Worm (Caenorhabditis elegans) whole organism, L4 larva: ENCODE measurements around the gene med-1.

ENCODE experiments used
- D1046.2 ChIP-seq: fragments of 200-800 bp; sonication (Bioruptor generic); IDR thresholded peaks from 2 replicates; pipeline ENCODE4 v1.3.6; 2022; ENCODE audit warnings: missing genetic modification characterization, missing compliant biosample characterization
- F10B5.3 ChIP-seq: sonication (generic microtip); optimal IDR thresholded peaks from 2 replicates; lab custom pipeline; 2016; ENCODE audit warnings: mild to moderate bottlenecking, missing genetic modification characterization, missing compliant biosample characterization
- F49E8.2 ChIP-seq: sonication (generic microtip); optimal IDR thresholded peaks from 2 replicates; lab custom pipeline; 2016; ENCODE audit warnings: missing compliant biosample characterization, mild to moderate bottlenecking, missing genetic modification characterization, borderline replicate concordance
- R02D3.7 ChIP-seq: fragments of 150-350 bp; sonication (generic microtip); optimal IDR thresholded peaks from 3 replicates; lab custom pipeline; 2014; ENCODE audit warnings: missing biosample characterization, missing genetic modification characterization
- Y48G9A.11 ChIP-seq: fragments of 200-800 bp; sonication (Bioruptor generic); IDR thresholded peaks from 2 replicates; pipeline ENCODE4 v1.3.6; 2022; ENCODE audit warnings: missing genetic modification reagents, missing genetic modification characterization, missing compliant biosample characterization
- Y75B8A.6 ChIP-seq: fragments of 200-800 bp; sonication (Bioruptor generic); IDR thresholded peaks from 2 replicates; pipeline ENCODE4 v1.3.6; 2022; ENCODE audit warnings: missing genetic modification reagents, missing genetic modification characterization, missing compliant biosample characterization
- ama-1 ChIP-seq: fragments of 150-350 bp; optimal IDR thresholded peaks from 2 replicates; lab custom pipeline; 2014; ENCODE audit warnings: inconsistent platforms, mixed read lengths
- arid-1 ChIP-seq: fragments of 200-800 bp; sonication (Bioruptor generic); conservative IDR thresholded peaks from 2 replicates; pipeline ENCODE4 v1.3.6; 2022; ENCODE audit warnings: missing genetic modification reagents, missing genetic modification characterization, missing compliant biosample characterization
- ceh-20 ChIP-seq: fragments of 200-800 bp; sonication (Bioruptor generic); IDR thresholded peaks from 2 replicates; pipeline ENCODE4 v1.3.6; 2022; ENCODE audit warnings: missing genetic modification reagents, missing genetic modification characterization, missing compliant biosample characterization
- ceh-28 ChIP-seq: fragments of 150-350 bp; optimal IDR thresholded peaks from 2 replicates; lab custom pipeline; 2014; ENCODE audit warnings: missing biosample characterization, missing genetic modification reagents, missing genetic modification characterization
- ceh-32 ChIP-seq: sonication (generic microtip); optimal IDR thresholded peaks from 2 replicates; lab custom pipeline; 2016; ENCODE audit warnings: mild to moderate bottlenecking, missing genetic modification characterization, missing compliant biosample characterization; ENCODE audit not compliant: poor library complexity
- ceh-44 ChIP-seq: fragments of 200-800 bp; sonication (Bioruptor generic); IDR thresholded peaks from 2 replicates; pipeline ENCODE4 v1.3.6; 2022; ENCODE audit warnings: missing genetic modification reagents, missing genetic modification characterization, missing compliant biosample characterization
- ceh-62 ChIP-seq: sonication (generic microtip); optimal IDR thresholded peaks from 2 replicates; lab custom pipeline; 2017; ENCODE audit warnings: missing biosample characterization, missing genetic modification characterization
- ceh-82 ChIP-seq: sonication (generic microtip); optimal IDR thresholded peaks from 2 replicates; lab custom pipeline; 2017; ENCODE audit warnings: missing biosample characterization, missing genetic modification characterization
- ctbp-1 ChIP-seq: fragments of 200-800 bp; sonication (Bioruptor generic); IDR thresholded peaks from 2 replicates; pipeline ENCODE4 v1.3.6; 2022; ENCODE audit warnings: missing genetic modification reagents, missing genetic modification characterization, missing compliant biosample characterization
- daf-16 ChIP-seq, 3 experiments: sonication (generic microtip); optimal IDR thresholded peaks; 2 replicates each; lab custom pipeline; 2016 to 2017; ENCODE audit warnings: missing genetic modification characterization in 3 of 3, missing genetic modification reagents in 3 of 3, mild to moderate bottlenecking in 2 of 3, missing compliant biosample characterization in 2 of 3, missing biosample characterization in 1 of 3, moderate library complexity in 1 of 3
- daf-19 ChIP-seq: fragments of 200-800 bp; sonication (Bioruptor generic); conservative IDR thresholded peaks from 2 replicates; pipeline ENCODE4 v1.3.6; 2022; ENCODE audit warnings: missing genetic modification characterization, missing compliant biosample characterization
- fkh-10 ChIP-seq: fragments of 150-350 bp; optimal IDR thresholded peaks from 2 replicates; lab custom pipeline; 2014; ENCODE audit warnings: missing biosample characterization, missing genetic modification reagents, missing genetic modification characterization
- fos-1 ChIP-seq: fragments of 150-350 bp; optimal IDR thresholded peaks from 2 replicates; lab custom pipeline; 2014; ENCODE audit warnings: missing biosample characterization, missing genetic modification characterization
- lim-7 ChIP-seq: fragments of 200-800 bp; sonication (Bioruptor generic); IDR thresholded peaks from 2 replicates; pipeline ENCODE4 v1.3.6; 2022; ENCODE audit warnings: missing genetic modification characterization, missing compliant biosample characterization
- lin-15B ChIP-seq: fragments of 150-350 bp; sonication (generic microtip); optimal IDR thresholded peaks from 3 replicates; lab custom pipeline; 2014; ENCODE audit warnings: missing biosample characterization, missing genetic modification characterization
- lin-38 ChIP-seq: fragments of 200-800 bp; sonication (Bioruptor generic); IDR thresholded peaks from 2 replicates; pipeline ENCODE4 v1.3.6; 2022; ENCODE audit warnings: missing genetic modification reagents, missing genetic modification characterization, missing compliant biosample characterization
- lin-39 ChIP-seq: fragments of 150-350 bp; optimal IDR thresholded peaks from 2 replicates; lab custom pipeline; 2014; ENCODE audit warnings: missing biosample characterization, missing genetic modification reagents, missing genetic modification characterization
- lir-3 ChIP-seq: sonication (generic microtip); optimal IDR thresholded peaks from 2 replicates; lab custom pipeline; 2016; ENCODE audit warnings: mild to moderate bottlenecking, missing genetic modification characterization, missing compliant biosample characterization
- lsy-2 ChIP-seq, 2 experiments: fragments of 150-350 bp in 1 of 2; sonication (generic microtip) in 1 of 2; optimal IDR thresholded peaks; 2 replicates each; lab custom pipeline; 2014 to 2017; ENCODE audit warnings: missing biosample characterization in 2 of 2, missing genetic modification characterization in 2 of 2
- madf-5 ChIP-seq, 2 experiments: fragments of 200-800 bp; sonication (Bioruptor generic); IDR thresholded peaks; 2 replicates each; pipeline ENCODE4 v1.3.6; 2022; ENCODE audit warnings: missing compliant biosample characterization in 2 of 2, missing genetic modification characterization in 2 of 2
- mxl-2 ChIP-seq: fragments of 200-800 bp; sonication (Bioruptor generic); conservative IDR thresholded peaks from 2 replicates; pipeline ENCODE4 v1.3.6; 2022; ENCODE audit warnings: missing genetic modification reagents, missing genetic modification characterization, missing compliant biosample characterization
- mxl-3 ChIP-seq: fragments of 200-800 bp; sonication (Bioruptor generic); optimal IDR thresholded peaks from 2 replicates; lab custom pipeline; 2018; ENCODE audit warnings: mild to moderate bottlenecking, missing genetic modification characterization, missing compliant biosample characterization
- nhr-11 ChIP-seq: fragments of 150-350 bp; optimal IDR thresholded peaks from 2 replicates; lab custom pipeline; 2014; ENCODE audit warnings: missing biosample characterization, missing genetic modification characterization
- nhr-111 ChIP-seq: fragments of 200-800 bp; sonication (Bioruptor generic); optimal IDR thresholded peaks from 2 replicates; lab custom pipeline; 2018; ENCODE audit warnings: mild to moderate bottlenecking, missing genetic modification characterization, missing compliant biosample characterization
- nhr-237 ChIP-seq: sonication (generic microtip); optimal IDR thresholded peaks from 2 replicates; lab custom pipeline; 2017; ENCODE audit warnings: missing biosample characterization, missing genetic modification characterization
- nhr-25 ChIP-seq: sonication (generic microtip); optimal IDR thresholded peaks from 2 replicates; lab custom pipeline; 2017; ENCODE audit warnings: missing genetic modification characterization, mild to moderate bottlenecking, missing compliant biosample characterization, antibody characterized with exemption, moderate library complexity, borderline replicate concordance; ENCODE audit not compliant: insufficient read depth
- nhr-41 ChIP-seq: fragments of 200-800 bp; sonication (Bioruptor generic); IDR thresholded peaks from 2 replicates; pipeline ENCODE4 v1.3.6; 2022; ENCODE audit warnings: missing genetic modification reagents, missing genetic modification characterization, missing compliant biosample characterization
- nhr-42 ChIP-seq: fragments of 200-800 bp; sonication (Bioruptor generic); IDR thresholded peaks from 2 replicates; pipeline ENCODE4 v1.3.6; 2022; ENCODE audit warnings: missing genetic modification characterization, missing compliant biosample characterization
- nhr-48 ChIP-seq: sonication (generic microtip); optimal IDR thresholded peaks from 2 replicates; lab custom pipeline; 2016; ENCODE audit warnings: mild to moderate bottlenecking, missing genetic modification characterization, missing compliant biosample characterization
- nhr-76 ChIP-seq: fragments of 150-350 bp; optimal IDR thresholded peaks from 2 replicates; lab custom pipeline; 2014; ENCODE audit warnings: missing biosample characterization, missing genetic modification characterization
- nhr-77 ChIP-seq: fragments of 150-350 bp; optimal IDR thresholded peaks from 2 replicates; lab custom pipeline; 2014; ENCODE audit warnings: missing biosample characterization, missing genetic modification characterization
- pha-4 ChIP-seq, 2 experiments: fragments of 150-350 bp in 1 of 2; fragments of 200-800 bp in 1 of 2; sonication (Bioruptor generic) in 1 of 2; IDR thresholded peaks in 1 of 2; optimal IDR thresholded peaks in 1 of 2; 2 replicates each; pipeline versions ENCODE4 v1.3.6 to Lab custom; 2014 to 2022; ENCODE audit warnings: missing genetic modification characterization in 2 of 2, missing genetic modification reagents in 2 of 2, missing biosample characterization in 1 of 2, missing compliant biosample characterization in 1 of 2
- php-3 ChIP-seq: fragments of 200-800 bp; sonication (Bioruptor generic); IDR thresholded peaks from 2 replicates; pipeline ENCODE4 v1.3.6; 2022; ENCODE audit warnings: missing genetic modification reagents, missing genetic modification characterization, missing compliant biosample characterization
- sdz-12 ChIP-seq: fragments of 200-800 bp; sonication (Bioruptor generic); optimal IDR thresholded peaks from 2 replicates; lab custom pipeline; 2018; ENCODE audit warnings: mild to moderate bottlenecking, missing genetic modification characterization, missing compliant biosample characterization
- set-16 ChIP-seq: fragments of 200-800 bp; sonication (Bioruptor generic); IDR thresholded peaks from 2 replicates; pipeline ENCODE4 v1.3.6; 2022; ENCODE audit warnings: missing genetic modification reagents, missing genetic modification characterization, missing compliant biosample characterization
- snpc-4 ChIP-seq: fragments of 150-350 bp; optimal IDR thresholded peaks from 2 replicates; lab custom pipeline; 2014; ENCODE audit warnings: missing biosample characterization, missing genetic modification characterization
- spr-1 ChIP-seq: sonication (generic microtip); optimal IDR thresholded peaks from 2 replicates; lab custom pipeline; 2016; ENCODE audit warnings: mild to moderate bottlenecking, missing genetic modification characterization, missing compliant biosample characterization
- tra-1 ChIP-seq: fragments of 200-800 bp; sonication (Bioruptor generic); IDR thresholded peaks from 2 replicates; pipeline ENCODE4 v1.3.6; 2022; ENCODE audit warnings: missing genetic modification reagents, missing genetic modification characterization, missing compliant biosample characterization
- unc-130 ChIP-seq: sonication (generic microtip); optimal IDR thresholded peaks from 2 replicates; lab custom pipeline; 2016; ENCODE audit warnings: missing genetic modification reagents, missing genetic modification characterization, missing compliant biosample characterization
- unc-62 ChIP-seq, 3 experiments: fragments of 150-350 bp in 1 of 3; sonication (generic microtip); optimal IDR thresholded peaks in 2 of 3; peaks in 1 of 3; 1 replicate in 1 of 3; 2 replicates in 2 of 3; lab custom pipeline; 2014 to 2017; ENCODE audit warnings: missing biosample characterization in 3 of 3, missing genetic modification characterization in 3 of 3, missing genetic modification reagents in 3 of 3, missing genotype in 1 of 3
- zag-1 ChIP-seq: fragments of 150-350 bp; optimal IDR thresholded peaks from 2 replicates; lab custom pipeline; 2014; ENCODE audit warnings: missing biosample characterization, missing genetic modification characterization
- zip-2 ChIP-seq: fragments of 150-350 bp; optimal IDR thresholded peaks from 2 replicates; lab custom pipeline; 2014; ENCODE audit warnings: missing biosample characterization, missing genetic modification characterization
- ztf-7 ChIP-seq: fragments of 150-350 bp; optimal IDR thresholded peaks from 2 replicates; lab custom pipeline; 2014; ENCODE audit warnings: missing biosample characterization, missing genetic modification characterization

The med-1 gene

ce11 chrX:12458021-12458420 lies 27.6 kb downstream of the med-1 start (continued):
- TF ChIP-seq nhr-42 (GFP tag; lab: Robert Waterston, UW) (0 out of 2 replicates have a peak, but pooled peaks have one; percentile 65), lin-38 (GFP tag; lab: Robert Waterston, UW) (peak; percentile 76), lsy-2 (tag; optimal IDR thresholded peaks at IDR 0.05; lab: Kevin White, UChicago) (no peak), unc-130 (GFP tag; lab: Kevin White, UChicago) (peak; percentile 47), fos-1 (tag; lab: Kevin White, UChicago) (no peak), ceh-28 (tag; lab: Kevin White, UChicago) (no peak), ceh-32 (tag; lab: Kevin White, UChicago) (no peak), ctbp-1 (GFP tag; lab: Robert Waterston, UW) (peak; percentile 52; the same call in 1 of the 2 replicates), mxl-2 (no peak), unc-62 (GFP tag; optimal IDR thresholded peaks at IDR 0.05 in 1 of 2; lab: Kevin White, UChicago) (no peak), unc-62 (tag; optimal IDR thresholded peaks at IDR 0.05; lab: Kevin White, UChicago) (no peak), ceh-82 (tag; lab: Kevin White, UChicago) (no peak), ztf-7 (tag; lab: Kevin White, UChicago) (peak; percentile 74), ceh-62 (tag; lab: Kevin White, UChicago) (no peak), lin-15B (tag; lab: Kevin White, UChicago) (no peak), Y75B8A.6 (no peak), spr-1 (peak; percentile 79), sdz-12 (GFP tag; lab: Kevin White, UChicago) (no peak), Y48G9A.11 (GFP tag; lab: Robert Waterston, UW) (peak; percentile 71; the same call in 1 of the 2 replicates), arid-1 (GFP tag; lab: Robert Waterston, UW) (peak; percentile 78), lim-7 (peak; percentile 90), snpc-4 (tag; lab: Kevin White, UChicago) (no peak), lir-3 (peak; percentile 76), nhr-237 (tag; lab: Kevin White, UChicago) (no peak), mxl-3 (GFP tag; lab: Kevin White, UChicago) (peak; percentile 49), ceh-20 (peak; percentile 64; the same call in 1 of the 2 replicates), nhr-111 (peak; percentile 57), nhr-41 (GFP tag; lab: Robert Waterston, UW) (0 out of 2 replicates have a peak, but pooled peaks have one; percentile 26), lin-39 (no peak), nhr-77 (tag; lab: Kevin White, UChicago) (peak; percentile 19), madf-5 (GFP tag; IDR thresholded peaks at IDR 0.05; lab: Robert Waterston, UW) (0 out of 4 replicates have a peak, but pooled peaks have one; percentile 5 to 56), nhr-48 (tag; lab: Kevin White, UChicago) (peak; percentile 71), nhr-11 (tag; lab: Kevin White, UChicago) (no peak), zip-2 (tag; lab: Kevin White, UChicago) (peak; percentile 84), ama-1 (lab: Kevin White, UChicago) (no peak), nhr-76 (tag; lab: Kevin White, UChicago) (no peak), nhr-25 (tag; lab: Kevin White, UChicago) (peak; percentile 34), daf-19 (GFP tag; lab: Robert Waterston, UW) (peak; percentile 74), F10B5.3 (tag; lab: Kevin White, UChicago) (peak; percentile 67), daf-16 (GFP tag; optimal IDR thresholded peaks at IDR 0.05; lab: Kevin White, UChicago) (peak; percentile 23 to 81), daf-16 (tag; optimal IDR thresholded peaks at IDR 0.05; lab: Kevin White, UChicago) (peak; percentile 73), R02D3.7 (tag; lab: Kevin White, UChicago) (peak; percentile 24), F49E8.2 (tag; lab: Kevin White, UChicago) (peak; percentile 71), D1046.2 (no peak), ceh-44 (peak; percentile 75; the same call in 1 of the 2 replicates), set-16 (no peak), pha-4 (GFP tag; IDR thresholded peaks at IDR 0.05; lab: Robert Waterston, UW) (peak; percentile 85; the same call in 1 of the 2 replicates), pha-4 (tag; optimal IDR thresholded peaks at IDR 0.05; lab: Kevin White, UChicago) (no peak), fkh-10 (GFP tag; lab: Kevin White, UChicago) (no peak), zag-1 (tag; lab: Kevin White, UChicago) (no peak), php-3 (GFP tag; lab: Robert Waterston, UW) (peak; percentile 58; the same call in 1 of the 2 replicates), tra-1 (GFP tag; lab: Robert Waterston, UW) (peak; percentile 67; the same call in 1 of the 2 replicates)
